Worm (Caenorhabditis elegans): ENCODE results near the gene math-10.

The math-10 gene

ce11 chrII:1912741-1913140, 41.4 kb downstream of the math-10 start, which contains the start of gene math-31:
TSS of gene math-31 (minus strand) at chrII:1912841.
- TF ChIP-seq unc-62 (GFP tag; optimal IDR thresholded peaks at IDR 0.05), result no peak

ce11 chrII:1917862-1918261, 46.5 kb downstream of the math-10 start, which contains the start of gene bath-4:
TSS of gene bath-4 (minus strand) at chrII:1917962.
- no peak for TF ChIP-seq unc-62 (GFP tag; optimal IDR thresholded peaks at IDR 0.05)

ce11 chrII:1921018-1921417, 49.7 kb downstream of the math-10 start, which contains the start of gene bath-7:
TSS of gene bath-7 (minus strand) at chrII:1921118.
- TF ChIP-seq unc-62 (GFP tag; optimal IDR thresholded peaks at IDR 0.05), result no peak

ce11 chrII:1922665-1923187, 51.4 kb downstream of the math-10 start, which contains the start of the genes bath-2 and F52C6.4:
TSS of gene bath-2 (minus strand) at chrII:1922765.
TSS of gene F52C6.4 (plus strand) at chrII:1923137.
- no peak for TF ChIP-seq unc-62 (GFP tag; optimal IDR thresholded peaks at IDR 0.05)
